Worm (Caenorhabditis elegans) whole organism, young adult: ENCODE measurements around the gene T17H7.7.

Source experiments
- C17E4.6 ChIP-seq: fragments of 200-800 bp; sonication (Bioruptor generic); IDR thresholded peaks from 2 replicates; pipeline ENCODE4 v1.3.6; 2022; ENCODE audit warnings: missing genetic modification reagents, missing genetic modification characterization, missing compliant biosample characterization
- K11D2.4 ChIP-seq: fragments of 200-800 bp; sonication (Bioruptor generic); IDR thresholded peaks from 2 replicates; pipeline ENCODE4 v1.3.6; 2022; ENCODE audit warnings: missing genetic modification reagents, missing genetic modification characterization, missing compliant biosample characterization
- T07F8.4 ChIP-seq: sonication (generic microtip); optimal IDR thresholded peaks from 2 replicates; lab custom pipeline; 2016; ENCODE audit warnings: mild to moderate bottlenecking, missing genetic modification characterization, moderate library complexity, missing compliant biosample characterization
- Y53F4B.3 ChIP-seq: fragments of 200-800 bp; sonication (Bioruptor generic); IDR thresholded peaks from 2 replicates; pipeline ENCODE4 v1.3.6; 2022; ENCODE audit warnings: missing genetic modification reagents, missing genetic modification characterization, missing compliant biosample characterization
- Y67H2A.10 ChIP-seq: fragments of 200-800 bp; sonication (Bioruptor generic); conservative IDR thresholded peaks from 2 replicates; pipeline ENCODE4 v1.3.6; 2022; ENCODE audit warnings: missing genetic modification reagents, missing genetic modification characterization, missing compliant biosample characterization
- Y79H2A.3 ChIP-seq: fragments of 200-800 bp; sonication (Bioruptor generic); conservative IDR thresholded peaks from 2 replicates; pipeline ENCODE4 v1.3.6; 2022; ENCODE audit warnings: missing genetic modification reagents, missing genetic modification characterization, missing compliant biosample characterization
- Y95B8A.8 ChIP-seq: fragments of 200-800 bp; sonication (Bioruptor generic); IDR thresholded peaks from 2 replicates; pipeline ENCODE4 v1.3.6; 2022; ENCODE audit warnings: missing genetic modification reagents, missing genetic modification characterization, missing compliant biosample characterization
- ZK185.1 ChIP-seq: sonication (generic microtip); optimal IDR thresholded peaks from 2 replicates; lab custom pipeline; 2016; ENCODE audit warnings: mild to moderate bottlenecking, missing genetic modification characterization, missing compliant biosample characterization; ENCODE audit not compliant: poor library complexity, severe bottlenecking
- aptf-2 ChIP-seq: fragments of 200-800 bp; sonication (Bioruptor generic); conservative IDR thresholded peaks from 2 replicates; pipeline ENCODE4 v1.3.6; 2022; ENCODE audit warnings: missing genetic modification reagents, missing genetic modification characterization, missing compliant biosample characterization
- aptf-3 ChIP-seq: fragments of 200-800 bp; sonication (Bioruptor generic); IDR thresholded peaks from 2 replicates; pipeline ENCODE4 v1.3.6; 2022; ENCODE audit warnings: missing genetic modification characterization, missing compliant biosample characterization
- attf-3 ChIP-seq: fragments of 200-800 bp; sonication (Bioruptor generic); conservative IDR thresholded peaks from 2 replicates; pipeline ENCODE4 v1.3.6; 2022; ENCODE audit warnings: missing genetic modification reagents, missing genetic modification characterization, missing compliant biosample characterization
- attf-5 ChIP-seq: fragments of 200-800 bp; sonication (Bioruptor generic); optimal IDR thresholded peaks from 2 replicates; lab custom pipeline; 2018; ENCODE audit warnings: mild to moderate bottlenecking, missing genetic modification characterization, missing compliant biosample characterization
- cebp-1 ChIP-seq, 2 experiments: fragments of 200-800 bp in 1 of 2; sonication (Bioruptor generic) in 1 of 2; sonication (generic microtip) in 1 of 2; IDR thresholded peaks in 1 of 2; optimal IDR thresholded peaks in 1 of 2; 2 replicates each; pipeline versions ENCODE4 v1.3.6 to Lab custom; 2017 to 2022; ENCODE audit warnings: missing compliant biosample characterization in 2 of 2, missing genetic modification characterization in 2 of 2, mild to moderate bottlenecking in 1 of 2, missing genetic modification reagents in 1 of 2, moderate library complexity in 1 of 2
- chd-7 ChIP-seq: sonication (generic microtip); optimal IDR thresholded peaks from 2 replicates; lab custom pipeline; 2016; ENCODE audit warnings: mild to moderate bottlenecking, missing genetic modification characterization, moderate library complexity, missing compliant biosample characterization
- dox-1 ChIP-seq: fragments of 200-800 bp; sonication (Bioruptor generic); IDR thresholded peaks from 2 replicates; pipeline ENCODE4 v1.3.6; 2022; ENCODE audit warnings: missing genetic modification reagents, missing genetic modification characterization, missing compliant biosample characterization
- egrh-3 ChIP-seq: fragments of 200-800 bp; sonication (Bioruptor generic); IDR thresholded peaks from 2 replicates; pipeline ENCODE4 v1.3.6; 2022; ENCODE audit warnings: missing genetic modification reagents, missing genetic modification characterization, missing compliant biosample characterization
- lag-1 ChIP-seq: fragments of 200-800 bp; sonication (Bioruptor generic); IDR thresholded peaks from 2 replicates; pipeline ENCODE4 v1.3.6; 2022; ENCODE audit warnings: missing genetic modification reagents, missing genetic modification characterization, missing compliant biosample characterization
- lin-40 ChIP-seq: sonication (generic microtip); optimal IDR thresholded peaks from 2 replicates; lab custom pipeline; 2016; ENCODE audit warnings: missing genetic modification characterization, mild to moderate bottlenecking, missing compliant biosample characterization, missing genotype, missing genetic modification reagents
- lin-54 ChIP-seq: fragments of 200-800 bp; sonication (Bioruptor generic); optimal IDR thresholded peaks from 2 replicates; lab custom pipeline; 2018; ENCODE audit warnings: mild to moderate bottlenecking, missing genetic modification characterization, missing compliant biosample characterization
- lsl-1 ChIP-seq: fragments of 200-800 bp; sonication (Bioruptor generic); optimal IDR thresholded peaks from 2 replicates; lab custom pipeline; 2018; ENCODE audit warnings: mild to moderate bottlenecking, missing genetic modification characterization, moderate library complexity, missing compliant biosample characterization
- lsy-27 ChIP-seq: sonication (generic microtip); optimal IDR thresholded peaks from 2 replicates; lab custom pipeline; 2017; ENCODE audit warnings: missing genetic modification characterization, mild to moderate bottlenecking, missing compliant biosample characterization, antibody characterized with exemption, missing genotype, borderline replicate concordance; ENCODE audit not compliant: insufficient read depth
- madf-10 ChIP-seq: sonication (generic microtip); optimal IDR thresholded peaks from 2 replicates; lab custom pipeline; 2016; ENCODE audit warnings: mild to moderate bottlenecking, missing genetic modification characterization, missing compliant biosample characterization
- madf-6 ChIP-seq: fragments of 200-800 bp; sonication (Bioruptor generic); IDR thresholded peaks from 2 replicates; pipeline ENCODE4 v1.3.6; 2022; ENCODE audit warnings: missing genetic modification reagents, missing genetic modification characterization, missing compliant biosample characterization
- mcd-1 ChIP-seq: fragments of 200-800 bp; sonication (Bioruptor generic); IDR thresholded peaks from 2 replicates; pipeline ENCODE4 v1.3.6; 2022; ENCODE audit warnings: missing genetic modification reagents, missing genetic modification characterization, missing compliant biosample characterization
- mel-28 ChIP-seq: sonication (generic microtip); optimal IDR thresholded peaks from 2 replicates; lab custom pipeline; 2016; ENCODE audit warnings: borderline replicate concordance, mild to moderate bottlenecking, missing genetic modification characterization, missing compliant biosample characterization
- mxl-1 ChIP-seq: sonication (generic microtip); optimal IDR thresholded peaks from 2 replicates; lab custom pipeline; 2016; ENCODE audit warnings: missing genetic modification characterization, missing compliant biosample characterization
- nhr-80 ChIP-seq: sonication (generic microtip); optimal IDR thresholded peaks from 2 replicates; lab custom pipeline; 2016; ENCODE audit warnings: missing genetic modification characterization, missing compliant biosample characterization
- sdz-38 ChIP-seq: sonication (generic microtip); optimal IDR thresholded peaks from 2 replicates; lab custom pipeline; 2016; ENCODE audit warnings: missing genotype, missing genetic modification characterization, missing compliant biosample characterization
- snpc-1.3 ChIP-seq: sonication (generic microtip); optimal IDR thresholded peaks from 2 replicates; lab custom pipeline; 2017; ENCODE audit warnings: missing genetic modification characterization, mild to moderate bottlenecking, missing compliant biosample characterization, antibody characterized with exemption, moderate library complexity, missing genotype, missing genetic modification reagents; ENCODE audit not compliant: insufficient read depth
- snpc-3.4 ChIP-seq: sonication (generic microtip); optimal IDR thresholded peaks from 2 replicates; lab custom pipeline; 2017; ENCODE audit warnings: missing genetic modification characterization, mild to moderate bottlenecking, missing compliant biosample characterization, antibody characterized with exemption, moderate library complexity, missing genotype, missing genetic modification reagents
- snpc-4 ChIP-seq, 5 experiments: fragments of 150-350 bp in 1 of 5; sonication (generic microtip) in 4 of 5; optimal IDR thresholded peaks; 2 replicates each; lab custom pipeline; 2014 to 2018; ENCODE audit warnings: missing genetic modification characterization in 5 of 5, missing biosample characterization in 3 of 5, antibody characterized with exemption in 2 of 5, mild to moderate bottlenecking in 2 of 5, missing compliant biosample characterization in 2 of 5, missing genotype in 2 of 5, moderate library complexity in 2 of 5, missing genetic modification reagents in 1 of 5
- somi-1 ChIP-seq: fragments of 200-800 bp; sonication (Bioruptor generic); optimal IDR thresholded peaks from 2 replicates; lab custom pipeline; 2018; ENCODE audit warnings: mild to moderate bottlenecking, missing genetic modification characterization, missing compliant biosample characterization
- tbx-9 ChIP-seq: sonication (generic microtip); optimal IDR thresholded peaks from 2 replicates; lab custom pipeline; 2016; ENCODE audit warnings: borderline replicate concordance, missing genetic modification characterization, inconsistent platforms, missing compliant biosample characterization
- unc-130 ChIP-seq: sonication (generic microtip); optimal IDR thresholded peaks from 2 replicates; lab custom pipeline; 2016; ENCODE audit warnings: missing genetic modification reagents, missing genetic modification characterization, missing compliant biosample characterization
- unc-62 ChIP-seq: fragments of 150-350 bp; optimal IDR thresholded peaks from 2 replicates; lab custom pipeline; 2014; ENCODE audit warnings: missing biosample characterization, missing genetic modification reagents, missing genetic modification characterization
- xnd-1 ChIP-seq: sonication (generic microtip); optimal IDR thresholded peaks from 2 replicates; lab custom pipeline; 2016; ENCODE audit warnings: missing genotype, missing genetic modification reagents, missing genetic modification characterization, missing compliant biosample characterization
- ztf-26 ChIP-seq: sonication (generic microtip); optimal IDR thresholded peaks from 2 replicates; lab custom pipeline; 2017; ENCODE audit warnings: missing genetic modification characterization, missing compliant biosample characterization
- ztf-28 ChIP-seq: fragments of 200-800 bp; sonication (Bioruptor generic); IDR thresholded peaks from 2 replicates; pipeline ENCODE4 v1.3.6; 2022; ENCODE audit warnings: missing genetic modification reagents, missing genetic modification characterization, missing compliant biosample characterization

Gene T17H7.7

DNA sequence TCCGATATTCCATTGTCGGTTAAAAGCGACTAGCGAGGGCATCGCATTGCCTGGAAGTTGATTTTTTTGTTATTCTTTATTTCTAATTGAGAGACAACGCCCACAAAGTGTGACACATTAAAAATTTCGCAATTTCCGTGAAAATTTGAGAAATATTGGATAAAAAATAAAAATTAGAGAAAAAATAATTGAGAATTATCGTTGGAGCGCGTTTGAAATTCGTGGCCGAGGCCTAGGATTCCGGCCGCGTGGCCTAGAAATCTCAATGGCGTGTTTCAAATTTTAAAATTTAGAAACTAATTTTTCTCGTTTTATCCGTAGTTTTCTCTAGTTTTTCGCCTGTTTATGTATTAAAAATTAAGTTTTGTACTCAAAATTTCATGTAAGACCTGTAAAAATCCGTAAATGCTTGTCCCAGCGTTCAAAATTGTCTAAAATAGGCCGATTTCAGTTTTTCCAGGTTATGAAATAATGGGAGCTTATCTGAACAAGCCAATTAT, 25.4 kb upstream of the T17H7.7 start, which contains the start of the genes dagl-2 and ppm-1.G (continued):
- TF ChIP-seq snpc-4 (GFP tag; optimal IDR thresholded peaks at IDR 0.05; lab: Kevin White, UChicago) (no peak), snpc-4 (tag; optimal IDR thresholded peaks at IDR 0.05; lab: Kevin White, UChicago) (peak in 1 of 4 experiments; percentile 23), Y79H2A.3 (GFP tag; lab: Robert Waterston, UW) (no peak), lag-1 (GFP tag; lab: Robert Waterston, UW) (no peak), Y67H2A.10 (GFP tag; lab: Robert Waterston, UW) (peak; percentile 47; the same call in 1 of the 2 replicates), attf-5 (peak; percentile 97), lin-40 (tag; lab: Kevin White, UChicago) (peak; percentile 52), snpc-1.3 (tag; lab: Kevin White, UChicago) (peak; percentile 6), madf-10 (tag; lab: Kevin White, UChicago) (peak; percentile 22), madf-6 (GFP tag; lab: Robert Waterston, UW) (peak; percentile 51; the same call in 1 of the 2 replicates), dox-1 (GFP tag; lab: Robert Waterston, UW) (peak; percentile 69), ZK185.1 (tag; lab: Kevin White, UChicago) (peak; percentile 38), K11D2.4 (GFP tag; lab: Robert Waterston, UW) (0 out of 2 replicates have a peak, but pooled peaks have one; percentile 23), lsy-27 (no peak), unc-62 (GFP tag; lab: Kevin White, UChicago) (no peak), ztf-28 (GFP tag; lab: Robert Waterston, UW) (no peak), Y95B8A.8 (GFP tag; lab: Robert Waterston, UW) (no peak), mel-28 (peak; percentile 28), attf-3 (GFP tag; lab: Robert Waterston, UW) (0 out of 2 replicates have a peak, but pooled peaks have one; percentile 52), C17E4.6 (GFP tag; lab: Robert Waterston, UW) (no peak), tbx-9 (tag; lab: Kevin White, UChicago) (no peak), mcd-1 (GFP tag; lab: Robert Waterston, UW) (peak; percentile 91), nhr-80 (tag; lab: Kevin White, UChicago) (peak; percentile 28), unc-130 (GFP tag; lab: Kevin White, UChicago) (peak; percentile 42), lsl-1 (GFP tag; lab: Kevin White, UChicago) (peak; percentile 41), ztf-26 (tag; lab: Kevin White, UChicago) (no peak), snpc-3.4 (tag; lab: Kevin White, UChicago) (peak; percentile 21), egrh-3 (GFP tag; lab: Robert Waterston, UW) (no peak), aptf-2 (GFP tag; lab: Robert Waterston, UW) (peak; percentile 62; the same call in 1 of the 2 replicates), Y53F4B.3 (GFP tag; lab: Robert Waterston, UW) (no peak), sdz-38 (no peak), lin-54 (GFP tag; lab: Kevin White, UChicago) (peak; percentile 53)

DNA sequence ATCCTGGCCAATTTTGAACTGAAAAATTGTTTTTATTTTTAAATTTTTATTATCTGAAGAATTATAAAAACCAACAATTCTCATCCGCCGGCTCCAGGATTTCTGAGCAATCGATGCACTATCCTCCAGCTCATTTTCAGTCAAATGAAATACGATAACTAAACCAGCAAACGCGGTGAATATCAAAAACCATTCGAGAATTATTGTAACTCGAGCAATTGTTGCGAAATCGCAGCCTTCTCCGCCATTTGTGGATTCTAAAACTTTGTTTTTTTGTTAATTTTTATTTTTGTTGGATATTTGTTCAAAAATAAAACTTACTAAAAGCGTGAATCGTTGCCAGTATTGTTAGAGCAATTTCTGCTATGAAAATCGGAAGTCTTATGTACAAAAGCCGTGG, 24.6 kb upstream of the T17H7.7 start:
- TF ChIP-seq cebp-1 (GFP tag; IDR thresholded peaks at IDR 0.05; lab: Robert Waterston, UW) (0 out of 2 replicates have a peak, but pooled peaks have one; percentile 9), cebp-1 (tag; optimal IDR thresholded peaks at IDR 0.05; lab: Kevin White, UChicago) (peak; percentile 80), aptf-2 (GFP tag; lab: Robert Waterston, UW) (no peak)

DNA sequence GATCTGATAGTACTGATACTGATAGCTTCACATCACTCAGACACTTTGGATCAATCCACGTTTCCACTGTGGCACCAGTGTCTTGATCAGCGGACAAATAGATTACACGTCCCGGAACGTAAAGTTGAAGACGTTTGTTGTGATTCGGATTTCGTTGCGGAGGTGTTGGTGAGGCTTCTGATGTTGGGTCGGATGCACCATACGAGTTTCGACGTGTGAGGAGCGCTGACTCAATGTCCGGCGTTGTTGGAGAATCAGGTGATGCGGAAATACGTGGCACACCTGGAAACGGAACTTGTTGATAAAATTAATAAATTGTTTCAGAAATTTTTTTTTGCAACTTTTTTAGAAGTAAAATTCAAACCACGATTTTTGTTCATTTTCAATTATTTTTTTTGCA, 20.9 kb upstream of the T17H7.7 start, which contains the start of gene alh-11:
Gene alh-11, minus strand, starts transcription at position 101 of the 400 bp plus-strand sequence.
- TF ChIP-seq chd-7 (tag; lab: Kevin White, UChicago), result no peak
- TF ChIP-seq T07F8.4 (tag; lab: Kevin White, UChicago), result no peak
- no peak for TF ChIP-seq aptf-3 (GFP tag; lab: Robert Waterston, UW)
- TF ChIP-seq xnd-1 (tag; lab: Kevin White, UChicago), result no peak
- TF ChIP-seq mxl-1 (tag; lab: Kevin White, UChicago), result no peak
- TF ChIP-seq ztf-26 (tag; lab: Kevin White, UChicago), result no peak
- TF ChIP-seq madf-6 (GFP tag; lab: Robert Waterston, UW), result no peak
- TF ChIP-seq somi-1 (GFP tag; lab: Kevin White, UChicago), result no peak
